Worm (Caenorhabditis elegans): ENCODE data around the gene spl-2.

The spl-2 gene

ce11 chrV:9172989-9173388 is 26.3 kb upstream of the spl-2 start, which contains the start of gene gad-3:
TSS of gene gad-3 (minus strand) at chrV:9173005.
- TF ChIP-seq F57C9.4 (tag; optimal IDR thresholded peaks at IDR 0.05), result no peak
- peak; percentile 60 for TF ChIP-seq nhr-80 (tag; optimal IDR thresholded peaks at IDR 0.05)
- TF ChIP-seq nhr-27 (tag; optimal IDR thresholded peaks at IDR 0.05), result no peak
- no peak for TF ChIP-seq lin-26 (GFP tag; IDR thresholded peaks at IDR 0.05)

ce11 chrV:9168089-9168488 is 21.4 kb upstream of the spl-2 start, which contains the start of gene B0222.11:
TSS of gene B0222.11 (minus strand) at chrV:9168189.
- TF ChIP-seq egrh-3 (GFP tag; IDR thresholded peaks at IDR 0.05), result no peak
- no peak for TF ChIP-seq xnd-1 (tag; optimal IDR thresholded peaks at IDR 0.05)

DNA sequence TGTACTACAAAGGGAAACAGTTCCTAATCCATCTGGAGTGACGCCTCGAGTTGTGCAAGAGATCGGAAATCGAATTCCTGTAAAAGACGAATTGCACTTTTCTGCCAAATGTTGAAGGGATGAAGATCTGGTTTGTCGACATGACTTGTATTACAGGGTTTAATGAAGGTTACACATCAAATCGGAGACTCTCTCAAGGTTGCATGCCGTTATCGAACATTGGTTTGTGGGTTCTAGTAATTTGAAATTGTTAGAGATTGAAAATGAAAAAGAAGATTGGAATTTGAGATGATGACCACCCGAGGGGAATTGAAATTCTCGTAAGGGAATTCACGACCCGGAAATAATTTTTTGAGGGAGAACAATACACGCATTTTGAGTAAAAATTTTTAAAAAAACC is 19.6 kb upstream of the spl-2 start:
- TF ChIP-seq fkh-3 (tag; optimal IDR thresholded peaks at IDR 0.05), result no peak
- no peak for TF ChIP-seq mxl-1 (tag; optimal IDR thresholded peaks at IDR 0.05)
- TF ChIP-seq ceh-79 (tag; optimal IDR thresholded peaks at IDR 0.05), result no peak
- TF ChIP-seq him-1 (tag; optimal IDR thresholded peaks at IDR 0.05), result no peak
- no peak for TF ChIP-seq gei-17 (GFP tag; optimal IDR thresholded peaks at IDR 0.05)
- no peak for TF ChIP-seq attf-6 (GFP tag; IDR thresholded peaks at IDR 0.05)
- TF ChIP-seq B0336.3 (GFP tag; IDR thresholded peaks at IDR 0.05), result no peak
- TF ChIP-seq ztf-6 (GFP tag; IDR thresholded peaks at IDR 0.05), result no peak
- TF ChIP-seq madf-6 (GFP tag; IDR thresholded peaks at IDR 0.05), result no peak
- TF ChIP-seq Y56A3A.18 (GFP tag; IDR thresholded peaks at IDR 0.05), result no peak
- TF ChIP-seq ceh-91 (GFP tag; IDR thresholded peaks at IDR 0.05), result no peak
- no peak for TF ChIP-seq snpc-1.1 (tag; optimal IDR thresholded peaks at IDR 0.05; ENCODE audit: insufficient read depth)
- TF ChIP-seq F39B2.1 (GFP tag; IDR thresholded peaks at IDR 0.05), result no peak
- no peak for TF ChIP-seq dpff-1 (tag; optimal IDR thresholded peaks at IDR 0.05)
- no peak for TF ChIP-seq ekl-4 (GFP tag; IDR thresholded peaks at IDR 0.05)

DNA sequence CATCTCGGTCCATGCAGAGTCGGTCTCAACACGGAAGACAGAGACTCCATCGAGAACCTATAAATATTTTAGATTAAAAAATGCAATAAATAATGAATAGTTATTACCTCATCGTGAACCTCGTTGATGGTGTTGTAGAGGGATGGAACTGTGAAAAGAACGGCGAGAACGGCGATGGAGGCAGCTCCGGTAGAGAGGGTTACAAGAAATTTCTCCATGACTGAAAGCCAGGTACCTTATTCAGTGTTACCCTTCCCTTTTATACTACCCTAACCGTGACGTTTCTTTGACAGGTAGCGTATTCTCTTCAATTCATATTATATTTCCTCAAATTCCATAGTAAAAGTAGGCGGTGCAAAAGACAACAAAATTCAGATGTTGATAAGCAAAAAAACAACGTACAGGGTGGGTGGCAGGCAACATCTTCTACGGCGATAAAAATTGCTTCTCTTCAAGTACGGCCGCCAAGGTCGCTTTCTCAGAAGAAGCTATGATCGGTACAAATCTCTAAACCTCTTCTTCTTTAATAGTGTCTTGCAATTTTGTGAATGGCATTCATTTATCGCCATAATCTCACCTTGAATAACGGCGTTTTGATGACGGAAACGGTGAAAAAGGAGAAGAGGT is 18.5 kb upstream of the spl-2 start, which contains the start of gene col-10:
col-10 (minus strand) TSS at position 235 of the 627 bp plus-strand sequence.
- TF ChIP-seq Y95B8A.8 (GFP tag; IDR thresholded peaks at IDR 0.05) (no peak), lin-26 (GFP tag; IDR thresholded peaks at IDR 0.05) (no peak), lag-1 (GFP tag; IDR thresholded peaks at IDR 0.05) (no peak), T07F8.4 (tag; optimal IDR thresholded peaks at IDR 0.05) (no peak), aptf-2 (GFP tag; conservative IDR thresholded peaks at IDR 0.05) (no peak), snpc-3.4 (tag; optimal IDR thresholded peaks at IDR 0.05) (no peak), bed-1 (GFP tag; IDR thresholded peaks at IDR 0.05) (no peak), B0019.2 (GFP tag; conservative IDR thresholded peaks at IDR 0.05) (no peak), D2030.7 (GFP tag; IDR thresholded peaks at IDR 0.05) (no peak), lin-54 (GFP tag; optimal IDR thresholded peaks at IDR 0.05) (no peak), F37B4.10 (GFP tag; IDR thresholded peaks at IDR 0.05) (no peak), B0261.1 (tag; optimal IDR thresholded peaks at IDR 0.05) (no peak), madf-8 (GFP tag; conservative IDR thresholded peaks at IDR 0.05) (no peak)

ce11 chrV:9163897-9164296 is 17.2 kb upstream of the spl-2 start:
- TF ChIP-seq hsf-1 (GFP tag; IDR thresholded peaks at IDR 0.05) (no peak), F57A8.1 (GFP tag; optimal IDR thresholded peaks at IDR 0.05) (no peak), unc-130 (GFP tag; optimal IDR thresholded peaks at IDR 0.05) (no peak)
